Worm (Caenorhabditis elegans) whole organism, mixed stage, embryonic: ENCODE measurements around the gene T19C9.8.

ENCODE experiments used
- M03D4.4 ChIP-seq: sonication (generic microtip); optimal IDR thresholded peaks from 2 replicates; lab custom pipeline; 2017; ENCODE audit warnings: mild to moderate bottlenecking, missing genetic modification characterization, missing compliant biosample characterization
- bed-3 ChIP-seq: fragments of 200-800 bp; sonication (Bioruptor generic); optimal IDR thresholded peaks from 3 replicates; lab custom pipeline; 2018; ENCODE audit warnings: mild to moderate bottlenecking, missing genetic modification characterization, moderate library complexity, missing compliant biosample characterization
- blmp-1 ChIP-seq: fragments of 150-350 bp; optimal IDR thresholded peaks from 2 replicates; lab custom pipeline; 2014; ENCODE audit warnings: missing biosample characterization, missing genetic modification characterization
- ceh-39 ChIP-seq: fragments of 150-350 bp; optimal IDR thresholded peaks from 2 replicates; lab custom pipeline; 2014; ENCODE audit warnings: missing biosample characterization, missing genetic modification characterization
- ceh-43 ChIP-seq: fragments of 200-800 bp; sonication (Bioruptor generic); optimal IDR thresholded peaks from 2 replicates; lab custom pipeline; 2018; ENCODE audit warnings: mild to moderate bottlenecking, missing genetic modification characterization, moderate library complexity, missing compliant biosample characterization
- ceh-83 ChIP-seq: fragments of 200-800 bp; sonication (Bioruptor generic); optimal IDR thresholded peaks from 2 replicates; lab custom pipeline; 2018; ENCODE audit warnings: mild to moderate bottlenecking, missing genetic modification characterization, missing compliant biosample characterization
- ces-1 ChIP-seq: fragments of 150-350 bp; optimal IDR thresholded peaks from 2 replicates; lab custom pipeline; 2014; ENCODE audit warnings: missing biosample characterization, missing genetic modification reagents, missing genetic modification characterization
- cnd-1 ChIP-seq: fragments of 200-800 bp; sonication (Bioruptor generic); optimal IDR thresholded peaks from 2 replicates; lab custom pipeline; 2018; ENCODE audit warnings: mild to moderate bottlenecking, missing genetic modification characterization, missing compliant biosample characterization
- drap-1 ChIP-seq: fragments of 200-800 bp; sonication (Bioruptor generic); optimal IDR thresholded peaks from 3 replicates; lab custom pipeline; 2018; ENCODE audit warnings: mild to moderate bottlenecking, missing genetic modification characterization, missing compliant biosample characterization
- elt-1 ChIP-seq: sonication (generic microtip); optimal IDR thresholded peaks from 2 replicates; lab custom pipeline; 2017; ENCODE audit warnings: missing genetic modification characterization, mild to moderate bottlenecking, missing compliant biosample characterization, antibody characterized with exemption, moderate library complexity, borderline replicate concordance; ENCODE audit not compliant: insufficient read depth
- flh-1 ChIP-seq: fragments of 200-800 bp; sonication (Bioruptor generic); optimal IDR thresholded peaks from 2 replicates; lab custom pipeline; 2018; ENCODE audit warnings: mild to moderate bottlenecking, missing genetic modification characterization, moderate library complexity, missing compliant biosample characterization
- ham-2 ChIP-seq: fragments of 200-800 bp; sonication (Bioruptor generic); optimal IDR thresholded peaks from 2 replicates; lab custom pipeline; 2018; ENCODE audit warnings: mild to moderate bottlenecking, missing genetic modification characterization, missing compliant biosample characterization
- hlh-1 ChIP-seq: fragments of 150-350 bp; optimal IDR thresholded peaks from 2 replicates; lab custom pipeline; 2014; ENCODE audit warnings: missing biosample characterization, missing genetic modification reagents, missing genetic modification characterization
- lin-13 ChIP-seq: fragments of 150-350 bp; optimal IDR thresholded peaks from 2 replicates; lab custom pipeline; 2014; ENCODE audit warnings: missing biosample characterization, missing genetic modification characterization
- lin-32 ChIP-seq: fragments of 200-800 bp; sonication (Bioruptor generic); optimal IDR thresholded peaks from 2 replicates; lab custom pipeline; 2018; ENCODE audit warnings: mild to moderate bottlenecking, missing genetic modification characterization, missing compliant biosample characterization
- lsy-2 ChIP-seq: fragments of 150-350 bp; optimal IDR thresholded peaks from 2 replicates; lab custom pipeline; 2014; ENCODE audit warnings: missing biosample characterization, missing genetic modification characterization
- mab-5 ChIP-seq: fragments of 150-350 bp; optimal IDR thresholded peaks from 2 replicates; lab custom pipeline; 2014; ENCODE audit warnings: missing biosample characterization, missing genetic modification characterization
- mep-1 ChIP-seq: fragments of 150-350 bp; optimal IDR thresholded peaks from 2 replicates; lab custom pipeline; 2017; ENCODE audit warnings: missing biosample characterization, missing genetic modification reagents, missing genetic modification characterization, inconsistent platforms
- mls-2 ChIP-seq: sonication (generic microtip); optimal IDR thresholded peaks from 2 replicates; lab custom pipeline; 2016; ENCODE audit warnings: mild to moderate bottlenecking, missing genetic modification characterization, moderate library complexity, missing compliant biosample characterization
- nhr-12 ChIP-seq: fragments of 150-350 bp; optimal IDR thresholded peaks from 2 replicates; lab custom pipeline; 2014; ENCODE audit warnings: missing biosample characterization, missing genetic modification characterization
- nhr-2 ChIP-seq: fragments of 150-350 bp; optimal IDR thresholded peaks from 2 replicates; lab custom pipeline; 2014; ENCODE audit warnings: missing biosample characterization, missing genetic modification characterization
- nhr-237 ChIP-seq: fragments of 150-350 bp; optimal IDR thresholded peaks from 2 replicates; lab custom pipeline; 2014; ENCODE audit warnings: missing biosample characterization, missing genetic modification characterization
- nhr-28 ChIP-seq: fragments of 150-350 bp; optimal IDR thresholded peaks from 2 replicates; lab custom pipeline; 2014; ENCODE audit warnings: missing biosample characterization, missing genetic modification characterization
- nhr-76 ChIP-seq: sonication (generic microtip); optimal IDR thresholded peaks from 2 replicates; lab custom pipeline; 2017; ENCODE audit warnings: missing biosample characterization, missing genetic modification characterization
- pha-4 ChIP-seq: fragments of 150-350 bp; optimal IDR thresholded peaks from 2 replicates; lab custom pipeline; 2018; ENCODE audit warnings: missing biosample characterization, missing genetic modification reagents, missing genetic modification characterization
- sem-2 ChIP-seq: fragments of 200-800 bp; sonication (Bioruptor generic); optimal IDR thresholded peaks from 2 replicates; lab custom pipeline; 2018; ENCODE audit warnings: mild to moderate bottlenecking, missing genetic modification characterization, missing compliant biosample characterization
- sptf-1 ChIP-seq: sonication (generic microtip); optimal IDR thresholded peaks from 2 replicates; lab custom pipeline; 2017; ENCODE audit warnings: mild to moderate bottlenecking, missing genetic modification characterization, moderate library complexity, missing compliant biosample characterization
- tbx-8 ChIP-seq: fragments of 200-800 bp; sonication (Bioruptor generic); optimal IDR thresholded peaks from 2 replicates; lab custom pipeline; 2018; ENCODE audit warnings: mild to moderate bottlenecking, missing genetic modification characterization, moderate library complexity, missing compliant biosample characterization
- unc-120 ChIP-seq: sonication (generic microtip); optimal IDR thresholded peaks from 2 replicates; lab custom pipeline; 2017; ENCODE audit warnings: missing genetic modification characterization, missing compliant biosample characterization; ENCODE audit not compliant: poor library complexity, severe bottlenecking
- unc-39 ChIP-seq: fragments of 150-350 bp; optimal IDR thresholded peaks from 2 replicates; lab custom pipeline; 2014; ENCODE audit warnings: missing biosample characterization, missing genetic modification characterization
- unc-62 ChIP-seq: fragments of 150-350 bp; optimal IDR thresholded peaks from 2 replicates; lab custom pipeline; 2014; ENCODE audit warnings: missing biosample characterization, missing genetic modification reagents, missing genetic modification characterization
- zip-8 ChIP-seq: fragments of 150-350 bp; optimal IDR thresholded peaks from 2 replicates; lab custom pipeline; 2014; ENCODE audit warnings: missing biosample characterization, missing genetic modification characterization
- ztf-11 ChIP-seq: fragments of 150-350 bp; optimal IDR thresholded peaks from 2 replicates; lab custom pipeline; 2014; ENCODE audit warnings: missing biosample characterization, missing genetic modification characterization

The T19C9.8 gene

DNA sequence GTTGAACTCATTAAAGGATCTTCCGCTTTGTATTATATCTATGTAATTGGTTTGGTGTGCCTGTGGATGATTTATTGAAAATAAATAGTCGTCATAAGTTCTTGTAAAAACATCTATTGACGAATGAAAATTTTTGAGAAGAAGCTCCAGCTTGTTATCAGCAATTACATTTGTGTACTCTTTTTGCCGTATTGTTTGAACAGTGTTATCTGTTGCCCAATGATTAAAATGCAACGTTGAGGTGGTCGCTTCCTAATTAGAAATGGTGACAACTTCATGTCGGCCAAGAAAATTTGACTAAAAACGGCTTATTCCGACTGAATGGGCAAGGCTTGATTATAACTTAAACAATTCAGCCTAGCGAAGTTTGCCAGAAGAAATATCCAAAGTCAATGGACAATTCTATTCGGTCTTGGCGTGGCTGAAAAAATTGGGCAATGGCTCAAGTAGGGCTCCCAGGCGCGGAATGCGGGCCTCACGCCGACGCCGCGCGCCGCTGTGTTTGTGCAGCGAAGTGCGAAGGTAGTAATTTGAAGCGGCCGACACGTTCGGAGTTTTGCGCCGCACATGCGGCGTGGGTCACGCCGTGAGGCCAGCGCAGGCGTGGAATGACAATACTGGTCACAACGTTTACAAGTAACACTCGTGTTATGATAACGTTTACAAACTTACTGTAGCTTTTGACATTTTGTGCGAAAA is 1.8 kb downstream of the T19C9.8 start:
- no peak for TF ChIP-seq mep-1
- TF ChIP-seq unc-120 (tag; lab: Kevin White, UChicago): no peak
- no peak for TF ChIP-seq drap-1 (GFP tag; lab: Kevin White, UChicago)
- no peak for TF ChIP-seq ceh-83 (GFP tag; lab: Kevin White, UChicago)
- no peak for TF ChIP-seq cnd-1 (tag; lab: Kevin White, UChicago)
- TF ChIP-seq elt-1 (tag; lab: Kevin White, UChicago): no peak
- TF ChIP-seq nhr-28 (tag; lab: Kevin White, UChicago): no peak
- no peak for TF ChIP-seq nhr-2 (tag; lab: Kevin White, UChicago)
- no peak for TF ChIP-seq flh-1 (GFP tag; lab: Kevin White, UChicago)
- no peak for TF ChIP-seq lsy-2 (tag; lab: Kevin White, UChicago)
- TF ChIP-seq pha-4: no peak
- no peak for TF ChIP-seq nhr-76 (tag; lab: Kevin White, UChicago)
- no peak for TF ChIP-seq unc-62 (GFP tag; lab: Kevin White, UChicago)
- no peak for TF ChIP-seq ceh-43 (GFP tag; lab: Kevin White, UChicago)
- TF ChIP-seq ces-1 (GFP tag; lab: Kevin White, UChicago): no peak
- no peak for TF ChIP-seq blmp-1 (tag; lab: Kevin White, UChicago)
- no peak for TF ChIP-seq hlh-1
- TF ChIP-seq ham-2 (GFP tag; lab: Kevin White, UChicago): no peak
- no peak for TF ChIP-seq sem-2
- no peak for TF ChIP-seq ztf-11 (tag; lab: Kevin White, UChicago)

DNA sequence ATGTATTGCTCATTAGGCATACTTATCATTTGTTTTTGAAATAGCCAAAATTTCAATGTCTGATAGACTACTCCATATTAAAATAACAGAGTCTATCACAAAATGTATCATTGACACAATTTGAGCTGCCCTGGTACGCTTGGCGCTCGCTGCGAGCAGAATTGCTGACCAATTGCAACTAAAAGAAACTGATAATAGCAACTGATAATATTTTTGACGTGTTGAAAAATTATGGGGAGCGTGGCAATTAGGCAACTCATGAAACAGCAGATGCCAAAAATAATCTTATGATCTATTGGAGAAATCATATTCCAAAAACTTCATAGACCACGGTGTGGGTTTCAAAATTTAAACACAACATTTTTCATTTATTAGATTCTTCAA is 2.4 kb downstream of the T19C9.8 start:
- TF ChIP-seq ztf-11 (tag; lab: Kevin White, UChicago) (no peak), mab-5 (tag; lab: Kevin White, UChicago) (no peak), ceh-83 (GFP tag; lab: Kevin White, UChicago) (no peak), unc-120 (tag; lab: Kevin White, UChicago) (no peak), nhr-12 (tag; lab: Kevin White, UChicago) (no peak), nhr-76 (tag; lab: Kevin White, UChicago) (no peak), unc-39 (tag; lab: Kevin White, UChicago) (no peak), M03D4.4 (tag; lab: Kevin White, UChicago) (no peak), mep-1 (no peak), cnd-1 (tag; lab: Kevin White, UChicago) (no peak), pha-4 (no peak), hlh-1 (no peak), tbx-8 (GFP tag; lab: Kevin White, UChicago) (no peak), elt-1 (tag; lab: Kevin White, UChicago) (no peak)

DNA sequence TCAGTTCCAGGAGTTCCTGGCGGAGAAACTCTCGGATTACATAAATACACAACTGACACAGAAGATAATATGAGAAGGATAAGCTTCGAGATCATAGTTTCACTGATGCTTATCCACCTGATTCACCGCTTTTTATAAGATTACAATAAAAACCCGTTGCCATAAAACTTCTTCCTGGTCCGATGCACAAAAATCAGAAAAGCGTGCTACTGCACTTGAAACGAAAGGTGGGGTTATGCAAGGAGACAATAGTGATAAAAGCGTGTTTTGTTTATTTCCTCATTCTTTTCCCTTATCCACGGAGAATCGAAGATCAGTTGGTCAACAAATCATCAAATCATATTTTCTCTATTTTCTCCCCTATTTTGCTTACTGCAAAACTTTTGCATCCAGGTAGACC is 3.7 kb downstream of the T19C9.8 start, which contains the start of gene Y68A4B.3:
Gene Y68A4B.3, minus strand, starts transcription at position 101 of the 400 bp plus-strand sequence.
- TF ChIP-seq mep-1 (no peak), sptf-1 (tag; lab: Kevin White, UChicago) (no peak), nhr-237 (tag; lab: Kevin White, UChicago) (no peak), nhr-12 (tag; lab: Kevin White, UChicago) (no peak), ztf-11 (tag; lab: Kevin White, UChicago) (no peak), bed-3 (GFP tag; lab: Kevin White, UChicago) (no peak), lin-32 (GFP tag; lab: Kevin White, UChicago) (no peak), lin-13 (no peak), ces-1 (GFP tag; lab: Kevin White, UChicago) (no peak), unc-39 (tag; lab: Kevin White, UChicago) (no peak), lsy-2 (tag; lab: Kevin White, UChicago) (no peak), ceh-43 (GFP tag; lab: Kevin White, UChicago) (no peak), unc-120 (tag; lab: Kevin White, UChicago) (no peak), drap-1 (GFP tag; lab: Kevin White, UChicago) (no peak), mls-2 (tag; lab: Kevin White, UChicago) (no peak), zip-8 (tag; lab: Kevin White, UChicago) (no peak), pha-4 (no peak), nhr-28 (tag; lab: Kevin White, UChicago) (no peak), ceh-39 (tag; lab: Kevin White, UChicago) (no peak)
